Fruit fly (Drosophila melanogaster): Measurements from ENCODE around the gene CG15771.

CG15771 gene

DNA sequence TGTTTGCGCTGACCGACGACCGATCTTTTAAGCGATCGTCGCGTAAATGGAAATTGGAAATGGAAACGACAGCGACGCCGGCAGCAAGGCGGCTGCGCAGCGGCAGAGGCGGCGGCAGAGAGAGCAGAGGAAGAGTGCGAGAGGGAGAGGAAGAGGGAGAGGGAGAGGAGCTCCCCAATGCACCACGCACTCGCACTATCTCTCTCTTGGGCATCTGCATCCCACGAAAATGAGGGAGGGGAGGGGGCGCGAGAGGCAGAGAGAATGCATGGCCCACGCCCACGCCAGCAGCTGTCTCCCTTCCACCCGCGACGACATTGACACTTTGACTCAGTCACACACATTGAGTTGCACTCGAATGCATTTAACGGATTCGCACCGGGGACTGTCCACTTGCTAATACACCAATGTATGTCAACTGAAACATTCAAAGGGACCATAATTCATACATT, 15.4 kb downstream of the CG15771 start, which contains the start of gene CG3097 (continued):
- TF ChIP-seq ase (GFP tag; IDR thresholded peaks at IDR 0.05) = no peak
- TF ChIP-seq CG7372 (GFP tag; IDR thresholded peaks at IDR 0.05) = no peak
- peak; percentile 52 for TF ChIP-seq HLHmδ (GFP tag; optimal IDR thresholded peaks at IDR 0.05)
- no peak for TF ChIP-seq ash1 (GFP tag; optimal IDR thresholded peaks at IDR 0.05)
- TF ChIP-seq toy (GFP tag; IDR thresholded peaks at IDR 0.05) = no peak
- TF ChIP-seq Jarid2 (GFP tag; optimal IDR thresholded peaks at IDR 0.05) = peak; percentile 24
- TF ChIP-seq cwo (GFP tag; optimal IDR thresholded peaks at IDR 0.05) = no peak
- TF ChIP-seq so (GFP tag; IDR thresholded peaks at IDR 0.05) = no peak
- no peak for TF ChIP-seq CG10366 (GFP tag; IDR thresholded peaks at IDR 0.05)
- TF ChIP-seq ftz-f1 (GFP tag; optimal IDR thresholded peaks at IDR 0.05) = no peak
- TF ChIP-seq CG10321 (GFP tag; IDR thresholded peaks at IDR 0.05) = peak; percentile 85
- TF ChIP-seq dpn (GFP tag; optimal IDR thresholded peaks at IDR 0.05) = no peak
- no peak for TF ChIP-seq CG12744 (GFP tag; optimal IDR thresholded peaks at IDR 0.05)
- TF ChIP-seq tll (GFP tag; optimal IDR thresholded peaks at IDR 0.05) = no peak
- no peak for TF ChIP-seq NC2α (GFP tag; optimal IDR thresholded peaks at IDR 0.05)
- peak; percentile 13; the same call in 1 of the 2 replicates for TF ChIP-seq amos (GFP tag; IDR thresholded peaks at IDR 0.05; ENCODE audit: partially characterized antibody)
- 0 out of 3 replicates have a peak, but pooled peaks have one; percentile 39 for TF ChIP-seq CG2199 (GFP tag; IDR thresholded peaks at IDR 0.05)
- no peak for TF ChIP-seq MESR4 (GFP tag; optimal IDR thresholded peaks at IDR 0.05)
- no peak for TF ChIP-seq pb (GFP tag; optimal IDR thresholded peaks at IDR 0.05)
- peak; percentile 74 for TF ChIP-seq Adf1 (GFP tag; IDR thresholded peaks at IDR 0.05)
- TF ChIP-seq Opbp (GFP tag; IDR thresholded peaks at IDR 0.05; ENCODE audit: partially characterized antibody) = peak; percentile 59; the same call in 2 of the 3 replicates
- TF ChIP-seq chn (GFP tag; optimal IDR thresholded peaks at IDR 0.05) = peak; percentile 39
- peak; percentile 55; the same call in 2 of the 3 replicates for TF ChIP-seq ci (GFP tag; IDR thresholded peaks at IDR 0.05)
- no peak for TF ChIP-seq tx (GFP tag; optimal IDR thresholded peaks at IDR 0.05)
- TF ChIP-seq B-H2 (GFP tag; optimal IDR thresholded peaks at IDR 0.05) = no peak
- TF ChIP-seq Hr78 (GFP tag; optimal IDR thresholded peaks at IDR 0.05) = peak in 1 of 2 experiments; percentile 40
- no peak for TF ChIP-seq CG6683 (GFP tag; optimal IDR thresholded peaks at IDR 0.05)
- no peak for TF ChIP-seq Spps (tag; optimal IDR thresholded peaks at IDR 0.05)
- TF ChIP-seq gro (GFP tag; optimal IDR thresholded peaks at IDR 0.05) = no peak
- TF ChIP-seq BEAF-32 (GFP tag; optimal IDR thresholded peaks at IDR 0.05) = no peak
- no peak for TF ChIP-seq esg (GFP tag; conservative IDR thresholded peaks at IDR 0.05)
- no peak for TF ChIP-seq wek (GFP tag; optimal IDR thresholded peaks at IDR 0.05)
- TF ChIP-seq pho (GFP tag; optimal IDR thresholded peaks at IDR 0.05) = no peak
- no peak for TF ChIP-seq CG33213 (GFP tag; optimal IDR thresholded peaks at IDR 0.05)
- TF ChIP-seq CG12155 (GFP tag; optimal IDR thresholded peaks at IDR 0.05) = no peak
- TF ChIP-seq MBD-R2 (GFP tag; IDR thresholded peaks at IDR 0.05) = no peak
- TF ChIP-seq CG11723 (GFP tag; optimal IDR thresholded peaks at IDR 0.05) = no peak
- TF ChIP-seq Rx (GFP tag; IDR thresholded peaks at IDR 0.05) = no peak
- no peak for TF ChIP-seq CG15269 (tag; optimal IDR thresholded peaks at IDR 0.05)
- no peak for TF ChIP-seq exex (tag; optimal IDR thresholded peaks at IDR 0.05)
- TF ChIP-seq odd (GFP tag; optimal IDR thresholded peaks at IDR 0.05) = no peak
- TF ChIP-seq Trl (optimal IDR thresholded peaks at IDR 0.05) = peak; percentile 11 to 91
- no peak for TF ChIP-seq Trl (GFP tag; optimal IDR thresholded peaks at IDR 0.05)
- no peak for TF ChIP-seq D (optimal IDR thresholded peaks at IDR 0.05)
- TF ChIP-seq D (GFP tag; optimal IDR thresholded peaks at IDR 0.05) = no peak
- no peak for TF ChIP-seq bcd (GFP tag; optimal IDR thresholded peaks at IDR 0.05)
- TF ChIP-seq Abd-B (GFP tag; optimal IDR thresholded peaks at IDR 0.05) = no peak
- no peak for TF ChIP-seq CG17186 (GFP tag; optimal IDR thresholded peaks at IDR 0.05)
- no peak for TF ChIP-seq Dad (GFP tag; optimal IDR thresholded peaks at IDR 0.05)
- no peak for TF ChIP-seq run (tag; optimal IDR thresholded peaks at IDR 0.05)
- TF ChIP-seq klu (GFP tag; IDR thresholded peaks at IDR 0.05) = peak; percentile 76

Data from whole organism, embryonic.